Fruit fly (Drosophila melanogaster) whole organism, pupa: ENCODE measurements around the gene HIPP1.

Experiments
- CG4496 ChIP-seq: fragments of 200-800 bp; sonication (Bioruptor generic); IDR thresholded peaks from 3 replicates; pipeline ENCODE4 v1.3.6; 2022; ENCODE audit warnings: missing biosample characterization, missing genetic modification characterization
- CG8159 ChIP-seq: fragments of 200-800 bp; sonication (Bioruptor generic); optimal IDR thresholded peaks from 3 replicates; lab custom pipeline; 2018; ENCODE audit warnings: missing biosample characterization, mild to moderate bottlenecking, missing genetic modification characterization, moderate library complexity
- EcR ChIP-seq: fragments of 200-800 bp; sonication (Bioruptor generic); optimal IDR thresholded peaks from 3 replicates; lab custom pipeline; 2019; ENCODE audit warnings: missing biosample characterization, missing genetic modification characterization, mild to moderate bottlenecking, moderate library complexity, missing genetic modification reagents
- Snoo ChIP-seq: fragments of 200-800 bp; sonication (Bioruptor generic); optimal IDR thresholded peaks from 3 replicates; lab custom pipeline; 2017; ENCODE audit warnings: missing biosample characterization, mild to moderate bottlenecking, missing genetic modification characterization, inconsistent platforms

DNA sequence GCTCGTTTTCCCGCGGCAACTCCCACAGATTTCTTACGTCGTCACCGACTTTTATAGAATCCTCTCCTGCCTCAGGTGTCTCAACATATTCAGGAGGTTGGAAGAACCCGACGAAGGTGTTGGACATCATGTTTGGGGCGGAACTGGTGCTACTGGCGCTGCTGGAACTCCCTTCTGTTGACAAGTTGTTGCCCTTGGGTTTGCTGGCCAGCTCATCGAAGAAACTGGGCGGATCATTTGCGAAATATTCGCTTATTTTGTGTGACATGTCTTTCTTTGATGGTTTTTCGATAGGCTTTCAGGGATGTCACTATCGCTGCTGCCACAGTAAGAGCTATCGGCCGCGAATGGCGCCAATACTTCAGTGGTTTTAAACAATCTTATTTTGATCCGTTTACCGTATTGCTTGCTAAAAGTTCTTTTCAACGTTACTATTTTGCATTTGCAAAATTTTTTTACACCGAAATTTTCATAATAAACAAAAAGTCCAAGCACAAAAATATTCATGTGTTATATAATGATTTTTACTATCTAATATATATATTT lies 21.6 kb upstream of the HIPP1 start, which contains the start of gene CG11396:
- TF ChIP-seq CG4496 (GFP tag; lab: Robert Waterston, UW), result no peak
- TF ChIP-seq Snoo (tag; lab: Kevin White, UChicago), result no peak
- no peak for TF ChIP-seq EcR (GFP tag; lab: Kevin White, UChicago)
- TF ChIP-seq CG8159, result no peak
